Worm (Caenorhabditis elegans) whole organism, L1 larva: ENCODE data around the gene acl-3.

Source experiments
- C04F5.9 ChIP-seq: sonication (generic microtip); optimal IDR thresholded peaks from 2 replicates; lab custom pipeline; 2016; ENCODE audit warnings: missing genetic modification characterization, missing compliant biosample characterization
- C16A3.4 ChIP-seq: fragments of 150-350 bp; optimal IDR thresholded peaks from 2 replicates; lab custom pipeline; 2014; ENCODE audit warnings: missing biosample characterization, missing genetic modification characterization
- C34B4.2 ChIP-seq: sonication (generic microtip); optimal IDR thresholded peaks from 2 replicates; lab custom pipeline; 2017; ENCODE audit warnings: mild to moderate bottlenecking, missing genetic modification characterization, missing compliant biosample characterization
- F16B12.6 ChIP-seq: fragments of 150-350 bp; optimal IDR thresholded peaks from 2 replicates; lab custom pipeline; 2014; ENCODE audit warnings: missing biosample characterization, missing genetic modification characterization
- Y116A8C.19 ChIP-seq: sonication (generic microtip); optimal IDR thresholded peaks from 2 replicates; lab custom pipeline; 2016; ENCODE audit warnings: missing compliant biosample characterization, missing genetic modification characterization, borderline replicate concordance
- aha-1 ChIP-seq: fragments of 150-350 bp; optimal IDR thresholded peaks from 2 replicates; lab custom pipeline; 2014; ENCODE audit warnings: missing biosample characterization, missing genetic modification characterization
- alr-1 ChIP-seq: fragments of 200-800 bp; sonication (Bioruptor generic); optimal IDR thresholded peaks from 2 replicates; lab custom pipeline; 2018; ENCODE audit warnings: borderline replicate concordance, mild to moderate bottlenecking, missing genetic modification characterization, missing compliant biosample characterization
- aly-2 ChIP-seq: fragments of 150-350 bp; optimal IDR thresholded peaks from 2 replicates; lab custom pipeline; 2014; ENCODE audit warnings: missing biosample characterization, missing genetic modification characterization
- blmp-1 ChIP-seq: fragments of 150-350 bp; optimal IDR thresholded peaks from 2 replicates; lab custom pipeline; 2014; ENCODE audit warnings: missing biosample characterization, missing genetic modification characterization
- ceh-8 ChIP-seq: fragments of 200-800 bp; sonication (Bioruptor generic); optimal IDR thresholded peaks from 2 replicates; lab custom pipeline; 2018; ENCODE audit warnings: mild to moderate bottlenecking, missing genetic modification characterization, moderate library complexity, missing compliant biosample characterization
- ceh-82 ChIP-seq, 3 experiments: fragments of 150-350 bp in 1 of 3; sonication (generic microtip) in 2 of 3; optimal IDR thresholded peaks; 2 replicates each; lab custom pipeline; 2014 to 2017; ENCODE audit warnings: missing biosample characterization in 3 of 3, missing genetic modification characterization in 3 of 3
- ceh-88 ChIP-seq: fragments of 200-800 bp; sonication (Bioruptor generic); IDR thresholded peaks from 2 replicates; pipeline ENCODE4 v1.3.6; 2022; ENCODE audit warnings: missing genetic modification characterization, missing compliant biosample characterization
- dpl-1 ChIP-seq, 3 experiments: fragments of 150-350 bp in 2 of 3; sonication (generic microtip) in 1 of 3; optimal IDR thresholded peaks; 2 replicates each; lab custom pipeline; 2014 to 2017; ENCODE audit warnings: missing biosample characterization in 3 of 3, missing genetic modification characterization in 3 of 3, missing genetic modification reagents in 3 of 3
- elt-3 ChIP-seq, 6 experiments: fragments of 150-350 bp in 1 of 6; sonication (generic microtip); optimal IDR thresholded peaks; 2 replicates each; lab custom pipeline; 2017 to 2018; ENCODE audit warnings: missing biosample characterization in 6 of 6, missing genetic modification characterization in 6 of 6, inconsistent platforms in 1 of 6
- fos-1 ChIP-seq: fragments of 150-350 bp; optimal IDR thresholded peaks from 2 replicates; lab custom pipeline; 2014; ENCODE audit warnings: missing biosample characterization, missing genetic modification characterization
- jun-1 ChIP-seq: fragments of 150-350 bp; optimal IDR thresholded peaks from 2 replicates; lab custom pipeline; 2014; ENCODE audit warnings: missing biosample characterization, missing genetic modification reagents, missing genetic modification characterization
- lin-15B ChIP-seq: fragments of 150-350 bp; sonication (generic microtip); optimal IDR thresholded peaks from 3 replicates; lab custom pipeline; 2014; ENCODE audit warnings: missing biosample characterization, missing genetic modification characterization
- lin-35 ChIP-seq, 2 experiments: fragments of 150-350 bp; optimal IDR thresholded peaks; 2 replicates each; lab custom pipeline; 2014; ENCODE audit warnings: missing biosample characterization in 2 of 2, missing genetic modification characterization in 2 of 2, missing genetic modification reagents in 2 of 2
- lsy-2 ChIP-seq, 2 experiments: fragments of 150-350 bp; optimal IDR thresholded peaks; 2 replicates each; lab custom pipeline; 2014; ENCODE audit warnings: missing biosample characterization in 2 of 2, missing genetic modification characterization in 2 of 2
- mab-9 ChIP-seq: fragments of 200-800 bp; sonication (Bioruptor generic); IDR thresholded peaks from 2 replicates; pipeline ENCODE4 v1.3.6; 2022; ENCODE audit warnings: missing genetic modification reagents, missing genetic modification characterization, missing compliant biosample characterization
- mef-2 ChIP-seq: fragments of 150-350 bp; optimal IDR thresholded peaks from 2 replicates; lab custom pipeline; 2014; ENCODE audit warnings: missing biosample characterization, missing genetic modification characterization
- nhr-11 ChIP-seq: fragments of 150-350 bp; optimal IDR thresholded peaks from 2 replicates; lab custom pipeline; 2014; ENCODE audit warnings: missing biosample characterization, missing genetic modification characterization
- nhr-19 ChIP-seq: fragments of 200-800 bp; sonication (Bioruptor generic); conservative IDR thresholded peaks from 2 replicates; pipeline ENCODE4 v1.3.6; 2022; ENCODE audit warnings: missing genetic modification characterization, missing compliant biosample characterization
- nhr-20 ChIP-seq: sonication (generic microtip); optimal IDR thresholded peaks from 2 replicates; lab custom pipeline; 2016; ENCODE audit warnings: mild to moderate bottlenecking, missing genetic modification characterization, missing compliant biosample characterization
- nhr-47 ChIP-seq: sonication (generic microtip); optimal IDR thresholded peaks from 2 replicates; lab custom pipeline; 2016; ENCODE audit warnings: mild to moderate bottlenecking, missing genetic modification characterization, moderate library complexity, missing compliant biosample characterization
- nhr-71 ChIP-seq: sonication (generic microtip); optimal IDR thresholded peaks from 2 replicates; lab custom pipeline; 2016; ENCODE audit warnings: mild to moderate bottlenecking, missing genetic modification characterization, moderate library complexity, missing compliant biosample characterization
- nhr-85 ChIP-seq: sonication (generic microtip); peaks from one replicate; lab custom pipeline; 2016; ENCODE audit warnings: missing genetic modification characterization, inconsistent platforms, missing compliant biosample characterization
- nhr-90 ChIP-seq: sonication (generic microtip); optimal IDR thresholded peaks from 2 replicates; lab custom pipeline; 2016; ENCODE audit warnings: mild to moderate bottlenecking, missing genetic modification characterization, missing compliant biosample characterization; ENCODE audit not compliant: poor library complexity
- pag-3 ChIP-seq: sonication (generic microtip); optimal IDR thresholded peaks from 2 replicates; lab custom pipeline; 2017; ENCODE audit warnings: missing genetic modification characterization, mild to moderate bottlenecking, missing compliant biosample characterization, antibody characterized with exemption, borderline replicate concordance; ENCODE audit not compliant: insufficient read depth
- pqm-1 ChIP-seq: sonication (generic microtip); optimal IDR thresholded peaks from 3 replicates; lab custom pipeline; 2017; ENCODE audit warnings: missing biosample characterization, missing genetic modification characterization
- snu-23 ChIP-seq: sonication (generic microtip); optimal IDR thresholded peaks from 2 replicates; lab custom pipeline; 2016; ENCODE audit warnings: missing genetic modification characterization, missing compliant biosample characterization
- sox-4 ChIP-seq: sonication (generic microtip); optimal IDR thresholded peaks from 2 replicates; lab custom pipeline; 2016; ENCODE audit warnings: missing genetic modification characterization, missing compliant biosample characterization
- tlp-1 ChIP-seq: fragments of 150-350 bp; optimal IDR thresholded peaks from 2 replicates; lab custom pipeline; 2014; ENCODE audit warnings: missing biosample characterization, missing genetic modification characterization
- xbp-1 ChIP-seq: sonication (generic microtip); optimal IDR thresholded peaks from 2 replicates; lab custom pipeline; 2016; ENCODE audit warnings: missing genetic modification characterization, missing compliant biosample characterization
- zag-1 ChIP-seq: fragments of 150-350 bp; optimal IDR thresholded peaks from 2 replicates; lab custom pipeline; 2014; ENCODE audit warnings: missing biosample characterization, missing genetic modification characterization

The acl-3 gene

DNA sequence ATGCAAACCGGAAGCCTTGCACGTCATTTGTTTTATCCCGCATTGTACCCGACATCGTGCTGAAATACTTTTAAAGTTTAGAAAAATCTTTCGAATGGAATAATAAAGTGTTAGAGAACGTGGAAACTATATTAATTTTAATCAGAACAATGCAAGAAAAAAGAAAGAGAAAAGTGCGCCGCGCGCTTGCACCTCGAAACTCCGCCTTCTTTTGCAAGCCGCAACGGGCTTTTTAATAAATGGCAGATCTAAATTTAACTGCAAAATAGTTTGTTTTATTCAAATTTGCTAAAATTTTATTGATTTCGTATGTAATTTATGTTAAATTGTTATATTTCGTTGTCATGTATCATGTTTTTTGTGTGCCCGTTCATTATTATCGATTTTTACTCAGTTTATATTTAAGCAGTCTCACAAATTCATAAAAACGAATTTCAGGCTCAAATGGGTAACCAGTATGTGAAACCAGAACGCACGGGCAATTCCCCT lies at the start of gene acl-3, which contains the start of gene ndub-6:
Gene acl-3, minus strand, starts transcription at position 59 of the 489 bp plus-strand sequence.
Gene ndub-6, plus strand, starts transcription at position 439 of the 489 bp plus-strand sequence.
- TF ChIP-seq dpl-1 (GFP tag; optimal IDR thresholded peaks at IDR 0.05; lab: Kevin White, UChicago) = peak in 1 of 3 experiments; percentile 11
- TF ChIP-seq lin-35 (GFP tag; optimal IDR thresholded peaks at IDR 0.05; lab: Kevin White, UChicago) = peak in 1 of 2 experiments; percentile 11
- TF ChIP-seq ceh-8 (GFP tag; lab: Kevin White, UChicago) = no peak
- TF ChIP-seq nhr-19 (GFP tag; lab: Robert Waterston, UW) = no peak
- TF ChIP-seq lsy-2 (tag; optimal IDR thresholded peaks at IDR 0.05; lab: Kevin White, UChicago) = peak in 1 of 2 experiments; percentile 24
- peak; percentile 20 for TF ChIP-seq snu-23 (GFP tag; lab: Kevin White, UChicago)

DNA sequence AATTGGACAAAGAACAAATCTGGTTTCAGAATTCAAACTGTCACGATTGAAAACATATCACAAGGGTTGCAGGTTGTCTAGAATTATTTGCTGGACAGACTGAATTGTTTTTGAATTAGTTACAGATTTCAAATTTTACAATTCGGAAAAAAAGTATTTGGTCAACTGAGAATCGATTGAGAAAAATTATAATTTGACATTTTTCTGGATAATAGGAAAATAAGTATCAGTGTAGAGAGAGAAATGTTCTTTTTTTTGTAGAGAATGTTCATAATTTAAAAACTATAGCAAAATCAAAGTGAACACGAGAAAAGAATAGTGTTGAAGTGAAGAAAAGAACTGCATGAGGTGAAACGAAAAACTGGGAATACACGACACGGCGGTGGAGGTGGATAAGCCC lies 48.9 kb upstream of the acl-3 start, which contains the start of gene dpy-20:
Gene dpy-20, minus strand, starts transcription at position 101 of the 400 bp plus-strand sequence.
- no peak for TF ChIP-seq lin-35 (GFP tag; optimal IDR thresholded peaks at IDR 0.05; lab: Kevin White, UChicago)
- no peak for TF ChIP-seq alr-1
- TF ChIP-seq mef-2 (tag; lab: Kevin White, UChicago) = no peak
- TF ChIP-seq F16B12.6 (tag; lab: Kevin White, UChicago) = no peak
- no peak for TF ChIP-seq aha-1 (tag; lab: Kevin White, UChicago)
- TF ChIP-seq sox-4 (tag; lab: Kevin White, UChicago) = no peak
- TF ChIP-seq fos-1 (tag; lab: Kevin White, UChicago) = no peak
- TF ChIP-seq tlp-1 (tag; lab: Kevin White, UChicago) = no peak
- no peak for TF ChIP-seq nhr-71
- no peak for TF ChIP-seq Y116A8C.19 (tag; lab: Kevin White, UChicago)
- TF ChIP-seq aly-2 (tag; lab: Kevin White, UChicago) = no peak
- TF ChIP-seq jun-1 = no peak
- no peak for TF ChIP-seq ceh-88 (GFP tag; lab: Robert Waterston, UW)
- TF ChIP-seq xbp-1 (tag; lab: Kevin White, UChicago) = no peak
- TF ChIP-seq nhr-47 (tag; lab: Kevin White, UChicago) = no peak
- no peak for TF ChIP-seq pag-3 (tag; lab: Kevin White, UChicago)
- no peak for TF ChIP-seq lin-15B
- TF ChIP-seq nhr-20 (tag; lab: Kevin White, UChicago) = no peak

DNA sequence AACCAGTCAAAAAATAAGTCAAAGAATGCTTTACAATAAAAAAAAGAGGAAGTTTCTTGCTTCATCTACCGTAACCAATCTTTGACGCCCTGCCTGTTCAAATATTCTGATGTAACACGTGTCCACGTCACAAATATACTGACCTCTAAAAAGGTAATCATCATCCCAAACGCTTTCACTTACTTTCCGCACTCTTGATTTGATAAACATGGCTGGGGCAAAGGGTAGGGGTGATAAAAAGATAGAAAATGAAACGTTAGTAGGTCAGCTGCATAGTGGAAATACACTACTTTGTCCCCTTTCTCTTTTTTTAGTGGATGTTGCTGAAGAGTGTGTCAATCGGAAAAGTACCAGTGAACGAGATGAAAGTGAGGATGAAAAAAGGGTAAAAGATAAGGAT lies 48.3 kb upstream of the acl-3 start:
- no peak for TF ChIP-seq pqm-1
- peak in 2 of 6 experiments; percentile 27 to 65 for TF ChIP-seq elt-3 (tag; optimal IDR thresholded peaks at IDR 0.05; lab: Kevin White, UChicago)
- TF ChIP-seq ceh-88 (GFP tag; lab: Robert Waterston, UW) = no peak
- peak; percentile 23 for TF ChIP-seq nhr-85
- TF ChIP-seq blmp-1 (tag; lab: Kevin White, UChicago) = peak; percentile 99
- no peak for TF ChIP-seq ceh-82 (tag; optimal IDR thresholded peaks at IDR 0.05; lab: Kevin White, UChicago)

DNA sequence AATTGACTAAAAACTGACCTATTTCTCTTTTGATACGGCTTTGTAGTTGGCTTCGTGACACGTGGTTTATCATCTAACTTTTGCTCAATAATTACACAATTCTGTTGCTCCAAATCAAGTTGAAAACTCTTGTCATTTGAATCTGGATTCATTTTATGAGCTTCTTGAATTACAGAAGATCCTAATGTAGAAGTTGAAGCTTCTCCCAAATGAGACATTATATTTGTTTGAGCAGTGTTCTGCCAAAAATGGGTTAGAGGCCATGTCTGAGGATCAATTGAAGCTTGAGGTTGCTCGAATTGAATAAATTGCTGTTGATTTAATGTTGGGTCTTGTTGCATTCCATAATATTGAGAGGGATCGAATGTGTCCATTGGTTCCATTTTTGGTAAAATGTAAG lies 45.7 kb upstream of the acl-3 start:
- TF ChIP-seq elt-3 (tag; optimal IDR thresholded peaks at IDR 0.05; lab: Kevin White, UChicago) (no peak), zag-1 (tag; lab: Kevin White, UChicago) (no peak), nhr-11 (tag; lab: Kevin White, UChicago) (no peak), C16A3.4 (tag; lab: Kevin White, UChicago) (no peak), F16B12.6 (tag; lab: Kevin White, UChicago) (no peak), mab-9 (GFP tag; lab: Robert Waterston, UW) (no peak), nhr-90 (no peak), C34B4.2 (tag; lab: Kevin White, UChicago) (no peak), C04F5.9 (no peak), Y116A8C.19 (tag; lab: Kevin White, UChicago) (no peak)
